Fruit fly (Drosophila melanogaster): ENCODE measurements around the gene dpr20.

- no peak for TF ChIP-seq psq (optimal IDR thresholded peaks at IDR 0.05)
- no peak for TF ChIP-seq insv (optimal IDR thresholded peaks at IDR 0.05)
- TF ChIP-seq ttk (optimal IDR thresholded peaks at IDR 0.05), result no peak
- TF ChIP-seq Myc (optimal IDR thresholded peaks at IDR 0.05), result no peak
These were observed 28.7 kb upstream of the dpr20 start for dm6 chr3L:885624-886257.
